Fruit fly (Drosophila melanogaster): ENCODE results near the gene mRpL21.

Gene mRpL21

DNA sequence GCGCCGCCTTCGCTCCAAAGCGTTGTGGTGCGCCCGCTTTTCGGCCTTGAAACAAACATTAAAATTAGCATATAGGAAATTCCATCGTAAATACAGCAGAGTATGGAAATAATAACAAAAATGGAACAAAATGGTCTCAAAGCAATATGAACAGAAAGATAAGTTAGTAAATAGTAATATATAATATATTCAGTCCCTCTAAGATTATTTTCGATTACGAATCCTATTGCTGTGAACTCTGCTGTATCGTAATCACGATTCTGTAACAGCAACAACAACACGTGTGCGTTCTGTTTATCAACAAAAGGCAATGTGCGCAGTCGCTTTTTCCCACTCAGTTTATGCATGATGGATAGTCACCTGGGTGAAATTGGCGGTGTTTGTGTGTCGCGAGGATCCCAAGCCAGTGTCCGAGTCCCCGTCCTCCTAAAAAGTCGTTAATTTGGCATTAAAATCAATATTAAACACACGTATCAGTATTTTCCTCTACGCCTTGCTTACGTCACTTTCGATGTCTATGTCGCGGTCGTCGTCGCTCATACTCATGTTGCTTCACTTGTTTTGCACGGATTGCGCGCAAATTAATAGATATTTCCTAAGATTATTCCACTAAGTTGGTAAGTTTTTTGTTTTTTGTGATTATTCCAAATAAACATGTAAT is 8.7 kb upstream of the mRpL21 start, which contains the start of the genes CG42374 and Mettl5 (continued):
- TF ChIP-seq croc (GFP tag; conservative IDR thresholded peaks at IDR 0.05) (no peak), D19B (GFP tag; optimal IDR thresholded peaks at IDR 0.05) (no peak), CG10959 (GFP tag; IDR thresholded peaks at IDR 0.05) (no peak), Spps (tag; optimal IDR thresholded peaks at IDR 0.05) (no peak), CG7745 (tag; optimal IDR thresholded peaks at IDR 0.05) (no peak), sob (GFP tag; IDR thresholded peaks at IDR 0.05) (peak; percentile 40; the same call in 1 of the 2 replicates), CG1603 (tag; optimal IDR thresholded peaks at IDR 0.05) (peak; percentile 46), lov (optimal IDR thresholded peaks at IDR 0.05) (no peak), lov (GFP tag; IDR thresholded peaks at IDR 0.05) (no peak), Max (GFP tag; optimal IDR thresholded peaks at IDR 0.05) (peak; percentile 84), sens (GFP tag) (peak; percentile 61), CG4617 (GFP tag; optimal IDR thresholded peaks at IDR 0.05; ENCODE audit: borderline replicate concordance) (no peak), CG11085 (GFP tag; IDR thresholded peaks at IDR 0.05) (no peak), Sox100B (GFP tag; optimal IDR thresholded peaks at IDR 0.05) (peak; percentile 14), ato (GFP tag; IDR thresholded peaks at IDR 0.05; ENCODE audit: partially characterized antibody) (no peak), hth (optimal IDR thresholded peaks at IDR 0.05) (no peak), CG31388 (GFP tag; optimal IDR thresholded peaks at IDR 0.05) (no peak), br (optimal IDR thresholded peaks at IDR 0.05) (no peak), CG4820 (GFP tag; optimal IDR thresholded peaks at IDR 0.05) (no peak), CG7556 (GFP tag; optimal IDR thresholded peaks at IDR 0.05) (peak; percentile 62), tin (GFP tag; optimal IDR thresholded peaks at IDR 0.05) (no peak), chif (GFP tag; optimal IDR thresholded peaks at IDR 0.05) (no peak), CG7928 (GFP tag; optimal IDR thresholded peaks at IDR 0.05) (no peak), Asciz (GFP tag; optimal IDR thresholded peaks at IDR 0.05) (peak; percentile 39), CG17186 (GFP tag; optimal IDR thresholded peaks at IDR 0.05) (no peak), CG4360 (GFP tag; IDR thresholded peaks at IDR 0.05) (peak; percentile 91), HmgD (GFP tag; optimal IDR thresholded peaks at IDR 0.05) (no peak), crc (GFP tag; optimal IDR thresholded peaks at IDR 0.05) (no peak), CG8478 (optimal IDR thresholded peaks at IDR 0.05) (no peak), gem (tag; optimal IDR thresholded peaks at IDR 0.05) (peak; percentile 54), phol (tag; optimal IDR thresholded peaks at IDR 0.05) (peak; percentile 51), gsb (GFP tag; IDR thresholded peaks at IDR 0.05) (no peak), CG13894 (tag; optimal IDR thresholded peaks at IDR 0.05) (no peak), CG18262 (tag; optimal IDR thresholded peaks at IDR 0.05) (peak; percentile 31), eve (GFP tag; optimal IDR thresholded peaks at IDR 0.05) (no peak), stwl (tag; optimal IDR thresholded peaks at IDR 0.05) (no peak), gcm (GFP tag; optimal IDR thresholded peaks at IDR 0.05) (peak; percentile 21), bowl (GFP tag; IDR thresholded peaks at IDR 0.05) (no peak), kah (GFP tag; optimal IDR thresholded peaks at IDR 0.05) (peak; percentile 24), CG10431 (GFP tag; optimal IDR thresholded peaks at IDR 0.05) (no peak), Dref (GFP tag; IDR thresholded peaks at IDR 0.05) (no peak), CG15269 (tag; optimal IDR thresholded peaks at IDR 0.05) (peak; percentile 43), CG33213 (GFP tag; optimal IDR thresholded peaks at IDR 0.05) (no peak), CG10979 (tag; optimal IDR thresholded peaks at IDR 0.05) (peak; percentile 32), CG18599 (GFP tag; optimal IDR thresholded peaks at IDR 0.05) (peak; percentile 45), Dip3 (GFP tag; optimal IDR thresholded peaks at IDR 0.05) (no peak), CG31224 (GFP tag; IDR thresholded peaks at IDR 0.05) (no peak), GATAe (GFP tag; conservative IDR thresholded peaks at IDR 0.05) (no peak), Pdp1 (GFP tag; optimal IDR thresholded peaks at IDR 0.05) (peak in 1 of 2 experiments; percentile 82), CG32532 (GFP tag; IDR thresholded peaks at IDR 0.05) (peak; percentile 82), CG7372 (GFP tag; IDR thresholded peaks at IDR 0.05) (peak; percentile 36; the same call in 1 of the 2 replicates), Meics (GFP tag; optimal IDR thresholded peaks at IDR 0.05) (peak; percentile 60)
